Fruit fly (Drosophila melanogaster) whole organism, embryonic: ENCODE measurements around the gene drongo.

Experiments
- ATbp ChIP-seq: fragments of 200-800 bp; sonication (Bioruptor generic); optimal IDR thresholded peaks from 2 replicates; lab custom pipeline; 2017; ENCODE audit warnings: missing biosample characterization, mild to moderate bottlenecking, missing genetic modification characterization, missing genetic modification reagents
- Atf3 ChIP-seq: fragments of 200-800 bp; sonication (Bioruptor generic); optimal IDR thresholded peaks from 3 replicates; lab custom pipeline; 2016; ENCODE audit warnings: missing biosample characterization, missing genetic modification characterization
- Awh ChIP-seq: fragments of 200-800 bp; sonication (Bioruptor generic); IDR thresholded peaks from 2 replicates; pipeline ENCODE4, ENCODE4 v1.3.6; 2022; ENCODE audit warnings: missing biosample characterization, missing genetic modification characterization
- B-H1 ChIP-seq: fragments of 200-800 bp; sonication (Bioruptor generic); IDR thresholded peaks from 3 replicates; pipeline ENCODE4 v1.3.6; 2022; ENCODE audit warnings: missing biosample characterization, missing genetic modification characterization
- CG10209 ChIP-seq: fragments of 200-800 bp; sonication (Bioruptor generic); optimal IDR thresholded peaks from 3 replicates; lab custom pipeline; 2017; ENCODE audit warnings: missing biosample characterization, mild to moderate bottlenecking, missing genetic modification characterization, missing genetic modification reagents
- CG1024 ChIP-seq: fragments of 200-800 bp; sonication (Bioruptor generic); IDR thresholded peaks from 2 replicates; pipeline ENCODE4 v1.3.6; 2022; ENCODE audit warnings: missing biosample characterization, missing genetic modification characterization
- CG10267 ChIP-seq: fragments of 200-800 bp; sonication (Bioruptor generic); optimal IDR thresholded peaks from 2 replicates; lab custom pipeline; 2018; ENCODE audit warnings: missing biosample characterization, mild to moderate bottlenecking, missing genetic modification characterization, moderate library complexity
- CG11456 ChIP-seq: fragments of 200-800 bp; sonication (Bioruptor generic); IDR thresholded peaks from 3 replicates; pipeline ENCODE4 v1.3.6; 2022; ENCODE audit warnings: missing biosample characterization, missing genetic modification characterization
- CG12071 ChIP-seq: fragments of 200-800 bp; sonication (Bioruptor generic); optimal IDR thresholded peaks from 3 replicates; lab custom pipeline; 2018; ENCODE audit warnings: missing biosample characterization, mild to moderate bottlenecking, missing genetic modification characterization
- CG12659 ChIP-seq: fragments of 200-800 bp; sonication (Bioruptor generic); optimal IDR thresholded peaks from 3 replicates; lab custom pipeline; 2017; ENCODE audit warnings: mild to moderate bottlenecking, missing biosample characterization, missing genetic modification reagents, missing genetic modification characterization
- CG12942 ChIP-seq: fragments of 200-800 bp; sonication (Bioruptor generic); optimal IDR thresholded peaks from 3 replicates; lab custom pipeline; 2016; ENCODE audit warnings: missing biosample characterization, missing genetic modification characterization
- CG13296 ChIP-seq: fragments of 200-800 bp; sonication (Bioruptor generic); optimal IDR thresholded peaks from 3 replicates; lab custom pipeline; 2018; ENCODE audit warnings: missing biosample characterization, mild to moderate bottlenecking, missing genetic modification characterization
- CG13424 ChIP-seq: fragments of 200-800 bp; sonication (Bioruptor generic); optimal IDR thresholded peaks from 2 replicates; lab custom pipeline; 2019; ENCODE audit warnings: missing biosample characterization, mild to moderate bottlenecking, missing genetic modification characterization, moderate library complexity
- CG13624 ChIP-seq: fragments of 200-800 bp; sonication (Bioruptor generic); optimal IDR thresholded peaks from 2 replicates; lab custom pipeline; 2016; ENCODE audit warnings: missing biosample characterization, missing genetic modification characterization
- CG15011 ChIP-seq: fragments of 200-800 bp; sonication (Bioruptor generic); optimal IDR thresholded peaks from 3 replicates; lab custom pipeline; 2018; ENCODE audit warnings: missing biosample characterization, mild to moderate bottlenecking, missing genetic modification characterization
- CG1529 ChIP-seq: fragments of 200-800 bp; sonication (Bioruptor generic); optimal IDR thresholded peaks from 3 replicates; lab custom pipeline; 2018; ENCODE audit warnings: missing biosample characterization, missing genetic modification characterization
- CG17328 ChIP-seq: fragments of 200-800 bp; sonication (Bioruptor generic); IDR thresholded peaks from 2 replicates; pipeline ENCODE4 v1.3.6; 2022; ENCODE audit warnings: missing biosample characterization, missing genetic modification characterization
- CG17361 ChIP-seq: fragments of 200-800 bp; sonication (Bioruptor generic); IDR thresholded peaks from 3 replicates; pipeline ENCODE4 v1.3.6; 2022; ENCODE audit warnings: missing biosample characterization, missing genetic modification characterization
- CG31224 ChIP-seq: fragments of 200-800 bp; sonication (Bioruptor generic); IDR thresholded peaks from 2 replicates; pipeline ENCODE4 v1.3.6; 2022; ENCODE audit warnings: missing biosample characterization, missing genetic modification characterization
- CG6175 ChIP-seq: fragments of 200-800 bp; sonication (Bioruptor generic); IDR thresholded peaks from 3 replicates; pipeline ENCODE4 v1.3.6; 2022; ENCODE audit warnings: missing biosample characterization, missing genetic modification characterization
- CG6272 ChIP-seq: fragments of 200-800 bp; sonication (Bioruptor generic); IDR thresholded peaks from 2 replicates; pipeline ENCODE4 v1.3.6; 2022; ENCODE audit warnings: missing biosample characterization, missing genetic modification characterization
- CG6765 ChIP-seq: fragments of 200-800 bp; sonication (Bioruptor generic); optimal IDR thresholded peaks from 3 replicates; lab custom pipeline; 2017; ENCODE audit warnings: missing biosample characterization, mild to moderate bottlenecking, missing genetic modification characterization
- CG7745 ChIP-seq: fragments of 200-800 bp; sonication (Bioruptor generic); optimal IDR thresholded peaks from 2 replicates; lab custom pipeline; 2018; ENCODE audit warnings: missing biosample characterization, mild to moderate bottlenecking, missing genetic modification characterization, moderate library complexity
- CG8924 ChIP-seq: fragments of 200-800 bp; optimal IDR thresholded peaks from 3 replicates; lab custom pipeline; 2019; ENCODE audit warnings: missing biosample characterization, mild to moderate bottlenecking, missing genetic modification characterization, moderate library complexity
- CG9727 ChIP-seq: fragments of 200-800 bp; sonication (Bioruptor generic); optimal IDR thresholded peaks from 3 replicates; lab custom pipeline; 2017; ENCODE audit warnings: missing biosample characterization, mild to moderate bottlenecking, missing genetic modification characterization
- CHES-1-like ChIP-seq: fragments of 200-800 bp; sonication (Bioruptor generic); optimal IDR thresholded peaks from 2 replicates; lab custom pipeline; 2016; ENCODE audit warnings: missing biosample characterization, missing genetic modification characterization
- Chrac-16 ChIP-seq: fragments of 200-800 bp; sonication (Bioruptor generic); optimal IDR thresholded peaks from 3 replicates; lab custom pipeline; 2016; ENCODE audit warnings: missing biosample characterization, missing genetic modification characterization
- D19B ChIP-seq: fragments of 200-800 bp; sonication (Bioruptor generic); optimal IDR thresholded peaks from 2 replicates; lab custom pipeline; 2017; ENCODE audit warnings: missing biosample characterization, mild to moderate bottlenecking, missing genetic modification characterization
- Dek ChIP-seq: fragments of 200-800 bp; sonication (Bioruptor generic); optimal IDR thresholded peaks from 3 replicates; lab custom pipeline; 2019; ENCODE audit warnings: missing biosample characterization, mild to moderate bottlenecking, missing genetic modification characterization, moderate library complexity
- H2.0 ChIP-seq: fragments of 200-800 bp; sonication (Bioruptor generic); IDR thresholded peaks from 2 replicates; pipeline ENCODE4 v1.3.6; 2022; ENCODE audit warnings: missing biosample characterization, missing genetic modification characterization
- Hand ChIP-seq: fragments of 200-800 bp; sonication (Bioruptor generic); optimal IDR thresholded peaks from 2 replicates; lab custom pipeline; 2017; ENCODE audit warnings: mild to moderate bottlenecking, missing biosample characterization, missing genetic modification reagents, missing genetic modification characterization
- Lpt ChIP-seq: fragments of >200 bp; optimal IDR thresholded peaks from 2 replicates; lab custom pipeline; 2018; ENCODE audit warnings: missing biosample characterization, missing genetic modification characterization
- MBD-R2 ChIP-seq: fragments of 200-800 bp; sonication (Bioruptor generic); IDR thresholded peaks from 2 replicates; pipeline ENCODE4 v1.3.6; 2022; ENCODE audit warnings: missing biosample characterization, missing genetic modification characterization
- MESR4 ChIP-seq: fragments of 200-800 bp; sonication (Bioruptor generic); optimal IDR thresholded peaks from 2 replicates; lab custom pipeline; 2018; ENCODE audit warnings: missing biosample characterization, mild to moderate bottlenecking, missing genetic modification characterization, moderate library complexity
- Meics ChIP-seq: fragments of 200-800 bp; sonication (Bioruptor generic); optimal IDR thresholded peaks from 2 replicates; lab custom pipeline; 2017; ENCODE audit warnings: missing biosample characterization, mild to moderate bottlenecking, missing genetic modification characterization
- NC2β ChIP-seq: fragments of 200-800 bp; sonication (Bioruptor generic); optimal IDR thresholded peaks from 2 replicates; lab custom pipeline; 2016; ENCODE audit warnings: missing biosample characterization, missing genetic modification characterization
- Nf-YB ChIP-seq: fragments of 200-800 bp; sonication (Bioruptor generic); optimal IDR thresholded peaks from 3 replicates; lab custom pipeline; 2019; ENCODE audit warnings: missing biosample characterization, mild to moderate bottlenecking, missing genetic modification characterization, moderate library complexity
- Sry-β ChIP-seq: fragments of 200-800 bp; sonication (Bioruptor generic); optimal IDR thresholded peaks from 2 replicates; lab custom pipeline; 2018; ENCODE audit warnings: missing biosample characterization, mild to moderate bottlenecking, missing genetic modification characterization, moderate library complexity
- al ChIP-seq: fragments of 200-800 bp; sonication (Bioruptor generic); IDR thresholded peaks from 2 replicates; pipeline ENCODE4 v1.3.6; 2022; ENCODE audit warnings: missing biosample characterization, missing genetic modification characterization
- croc ChIP-seq: fragments of 200-800 bp; sonication (Bioruptor generic); conservative IDR thresholded peaks from 3 replicates; pipeline ENCODE4 v1.3.6; 2022; ENCODE audit warnings: missing biosample characterization, missing genetic modification characterization
- dm ChIP-seq: fragments of 200-800 bp; sonication (Bioruptor generic); optimal IDR thresholded peaks from 3 replicates; lab custom pipeline; 2016; ENCODE audit warnings: missing biosample characterization, missing genetic modification characterization
- ewg ChIP-seq: fragments of 200-800 bp; sonication (Bioruptor generic); optimal IDR thresholded peaks from 3 replicates; lab custom pipeline; 2017; ENCODE audit warnings: mild to moderate bottlenecking, missing biosample characterization, missing genetic modification reagents, missing genetic modification characterization
- nerfin-2 ChIP-seq: fragments of 200-800 bp; sonication (Bioruptor generic); IDR thresholded peaks from 2 replicates; pipeline ENCODE4 v1.3.6; 2022; ENCODE audit warnings: missing biosample characterization, missing genetic modification characterization; ENCODE audit not compliant: partially characterized antibody
- odd ChIP-seq: fragments of 200-800 bp; sonication (Bioruptor generic); optimal IDR thresholded peaks from 2 replicates; lab custom pipeline; 2017; ENCODE audit warnings: missing biosample characterization, mild to moderate bottlenecking, missing genetic modification characterization
- pan ChIP-seq, 4 experiments: fragments of >200 bp in 3 of 4; fragments of 200-800 bp in 1 of 4; sonication (Bioruptor generic) in 1 of 4; optimal IDR thresholded peaks in 3 of 4; IDR thresholded peaks in 1 of 4; 2 replicates each; pipeline versions ENCODE4 v1.3.6 to Lab custom; 2017 to 2022; ENCODE audit warnings: missing biosample characterization in 2 of 4, missing genetic modification characterization in 2 of 4, mixed read lengths in 1 of 4
- sens ChIP-seq: fragments of 200-800 bp; sonication (Bioruptor generic); peaks from one replicate; lab custom pipeline; 2016; ENCODE audit warnings: missing biosample characterization, missing genetic modification characterization
- trem ChIP-seq: fragments of 200-800 bp; optimal IDR thresholded peaks from 3 replicates; lab custom pipeline; 2019; ENCODE audit warnings: missing biosample characterization, mild to moderate bottlenecking, missing genetic modification characterization, moderate library complexity
- wor ChIP-seq: fragments of 200-800 bp; sonication (Bioruptor generic); IDR thresholded peaks from 2 replicates; pipeline ENCODE4 v1.3.6; 2022; ENCODE audit warnings: missing biosample characterization, missing genetic modification characterization
- zfh2 ChIP-seq: fragments of 200-800 bp; sonication (Bioruptor generic); optimal IDR thresholded peaks from 2 replicates; lab custom pipeline; 2016; ENCODE audit warnings: missing biosample characterization, missing genetic modification characterization

Gene drongo

dm6 chr2L:852647-853111 is 1.8 kb upstream of the drongo start, which contains the start of the genes CG4291 and kraken (continued):
- TF ChIP-seq Dek (tag; lab: Kevin White, UChicago) (peak; percentile 44), croc (GFP tag; lab: Robert Waterston, UW) (no peak), CG17328 (GFP tag; lab: Robert Waterston, UW) (peak; percentile 44), Sry-β (GFP tag; lab: Kevin White, UChicago) (peak; percentile 99), CG11456 (GFP tag; lab: Robert Waterston, UW) (peak; percentile 84), CG12071 (GFP tag; lab: Kevin White, UChicago) (no peak), Nf-YB (GFP tag; lab: Kevin White, UChicago) (no peak), sens (peak; percentile 84), Meics (GFP tag; lab: Kevin White, UChicago) (peak; percentile 63), CG8924 (tag; lab: Kevin White, UChicago) (peak; percentile 65), Lpt (GFP tag; lab: Kevin White, UChicago) (no peak), MBD-R2 (peak; percentile 97), CG13624 (GFP tag; lab: Kevin White, UChicago) (peak; percentile 71), CG10209 (GFP tag; lab: Kevin White, UChicago) (peak; percentile 30), CG7745 (tag; lab: Kevin White, UChicago) (no peak), B-H1 (GFP tag; lab: Robert Waterston, UW) (no peak; the same call in 2 of the 3 replicates), al (0 out of 2 replicates have a peak, but pooled peaks have one; percentile 18), pan (optimal IDR thresholded peaks at IDR 0.05; lab: Kevin White, UChicago) (no peak), pan (GFP tag; optimal IDR thresholded peaks at IDR 0.05 in 1 of 2, IDR thresholded peaks at IDR 0.05 in 1 of 2) (peak in 1 of 2 experiments; percentile 46), wor (no peak), odd (peak; percentile 13), CG1024 (0 out of 2 replicates have a peak, but pooled peaks have one; percentile 2), nerfin-2 (GFP tag; lab: Robert Waterston, UW) (0 out of 2 replicates have a peak, but pooled peaks have one; percentile 31), CG10267 (peak; percentile 16), D19B (GFP tag; lab: Kevin White, UChicago) (no peak), zfh2 (GFP tag; lab: Kevin White, UChicago) (peak; percentile 67), CG6175 (GFP tag; lab: Robert Waterston, UW) (peak; percentile 31; the same call in 1 of the 3 replicates), ATbp (no peak), Awh (GFP tag; lab: Robert Waterston, UW) (0 out of 2 replicates have a peak, but pooled peaks have one; percentile 17), ewg (GFP tag; lab: Kevin White, UChicago) (peak; percentile 31), CG17361 (GFP tag; lab: Robert Waterston, UW) (0 out of 3 replicates have a peak, but pooled peaks have one; percentile 22), CHES-1-like (GFP tag; lab: Kevin White, UChicago) (peak; percentile 78), CG15011 (no peak), trem (tag; lab: Kevin White, UChicago) (peak; percentile 64), Atf3 (GFP tag; lab: Kevin White, UChicago) (peak; percentile 9), Hand (no peak), Chrac-16 (GFP tag; lab: Kevin White, UChicago) (peak; percentile 31), H2.0 (GFP tag; lab: Robert Waterston, UW) (peak; percentile 53; the same call in 1 of the 2 replicates), CG13424 (tag; lab: Kevin White, UChicago) (peak; percentile 68), CG13296 (GFP tag; lab: Kevin White, UChicago) (peak; percentile 63), MESR4 (GFP tag; lab: Kevin White, UChicago) (peak; percentile 93), dm (GFP tag; lab: Kevin White, UChicago) (peak; percentile 38), CG9727 (GFP tag; lab: Kevin White, UChicago) (no peak), CG12942 (peak; percentile 15), CG6272 (GFP tag; lab: Robert Waterston, UW) (peak; percentile 9; the same call in 1 of the 2 replicates), CG12659 (GFP tag; lab: Kevin White, UChicago) (peak; percentile 73), CG1529 (GFP tag; lab: Kevin White, UChicago) (no peak), CG6765 (peak; percentile 49), CG31224 (GFP tag; lab: Robert Waterston, UW) (peak; percentile 40), NC2β (GFP tag; lab: Kevin White, UChicago) (no peak)
